Worm (Caenorhabditis elegans) whole organism, L4 larva: ENCODE data around the gene K07F5.7.

Experiments used
- D1046.2 ChIP-seq: fragments of 200-800 bp; sonication (Bioruptor generic); IDR thresholded peaks from 2 replicates; pipeline ENCODE4 v1.3.6; 2022; ENCODE audit warnings: missing genetic modification characterization, missing compliant biosample characterization
- F26F4.8 ChIP-seq: fragments of 200-800 bp; sonication (Bioruptor generic); conservative IDR thresholded peaks from 2 replicates; pipeline ENCODE4 v1.3.6; 2022; ENCODE audit warnings: missing genetic modification characterization, missing compliant biosample characterization
- F37D6.2 ChIP-seq: sonication (generic microtip); optimal IDR thresholded peaks from 2 replicates; lab custom pipeline; 2016; ENCODE audit warnings: mild to moderate bottlenecking, missing genetic modification characterization, missing compliant biosample characterization
- F49E8.2 ChIP-seq: sonication (generic microtip); optimal IDR thresholded peaks from 2 replicates; lab custom pipeline; 2016; ENCODE audit warnings: missing compliant biosample characterization, mild to moderate bottlenecking, missing genetic modification characterization, borderline replicate concordance
- R02D3.7 ChIP-seq: fragments of 150-350 bp; sonication (generic microtip); optimal IDR thresholded peaks from 3 replicates; lab custom pipeline; 2014; ENCODE audit warnings: missing biosample characterization, missing genetic modification characterization
- Y48G9A.11 ChIP-seq: fragments of 200-800 bp; sonication (Bioruptor generic); IDR thresholded peaks from 2 replicates; pipeline ENCODE4 v1.3.6; 2022; ENCODE audit warnings: missing genetic modification reagents, missing genetic modification characterization, missing compliant biosample characterization
- aha-1 ChIP-seq: fragments of 150-350 bp; peaks from one replicate; lab custom pipeline; 2014; ENCODE audit warnings: missing biosample characterization, missing genetic modification characterization
- attf-4 ChIP-seq: sonication (generic microtip); optimal IDR thresholded peaks from 3 replicates; lab custom pipeline; 2017; ENCODE audit warnings: missing biosample characterization, missing genetic modification characterization
- ceh-28 ChIP-seq: fragments of 150-350 bp; optimal IDR thresholded peaks from 2 replicates; lab custom pipeline; 2014; ENCODE audit warnings: missing biosample characterization, missing genetic modification reagents, missing genetic modification characterization
- ceh-62 ChIP-seq: sonication (generic microtip); optimal IDR thresholded peaks from 2 replicates; lab custom pipeline; 2017; ENCODE audit warnings: missing biosample characterization, missing genetic modification characterization
- ceh-82 ChIP-seq: sonication (generic microtip); optimal IDR thresholded peaks from 2 replicates; lab custom pipeline; 2017; ENCODE audit warnings: missing biosample characterization, missing genetic modification characterization
- daf-12 ChIP-seq: fragments of 150-350 bp; optimal IDR thresholded peaks from 2 replicates; lab custom pipeline; 2014; ENCODE audit warnings: missing biosample characterization, missing genetic modification reagents, missing genetic modification characterization
- daf-19 ChIP-seq: fragments of 200-800 bp; sonication (Bioruptor generic); conservative IDR thresholded peaks from 2 replicates; pipeline ENCODE4 v1.3.6; 2022; ENCODE audit warnings: missing genetic modification characterization, missing compliant biosample characterization
- dmd-6 ChIP-seq: fragments of 200-800 bp; sonication (Bioruptor generic); IDR thresholded peaks from 2 replicates; pipeline ENCODE4 v1.3.6; 2022; ENCODE audit warnings: missing genetic modification reagents, missing genetic modification characterization, missing compliant biosample characterization
- dmd-8 ChIP-seq: fragments of 200-800 bp; sonication (Bioruptor generic); IDR thresholded peaks from 2 replicates; pipeline ENCODE4 v1.3.6; 2022; ENCODE audit warnings: missing genetic modification characterization, missing compliant biosample characterization
- dpl-1 ChIP-seq: fragments of 150-350 bp; optimal IDR thresholded peaks from 2 replicates; lab custom pipeline; 2014; ENCODE audit warnings: missing biosample characterization, missing genetic modification reagents, missing genetic modification characterization
- duxl-1 ChIP-seq: sonication (generic microtip); optimal IDR thresholded peaks from 2 replicates; lab custom pipeline; 2016; ENCODE audit warnings: mild to moderate bottlenecking, missing genetic modification characterization, moderate library complexity, missing compliant biosample characterization; ENCODE audit not compliant: poor library complexity
- fkh-10 ChIP-seq: fragments of 150-350 bp; optimal IDR thresholded peaks from 2 replicates; lab custom pipeline; 2014; ENCODE audit warnings: missing biosample characterization, missing genetic modification reagents, missing genetic modification characterization
- hlh-11 ChIP-seq: fragments of 200-800 bp; sonication (Bioruptor generic); optimal IDR thresholded peaks from 2 replicates; lab custom pipeline; 2018; ENCODE audit warnings: mild to moderate bottlenecking, missing genetic modification characterization, missing compliant biosample characterization
- hmg-1.1 ChIP-seq: fragments of 200-800 bp; sonication (Bioruptor generic); IDR thresholded peaks from 2 replicates; pipeline ENCODE4 v1.3.6; 2022; ENCODE audit warnings: missing genetic modification reagents, missing genetic modification characterization, missing compliant biosample characterization
- lim-7 ChIP-seq: fragments of 200-800 bp; sonication (Bioruptor generic); IDR thresholded peaks from 2 replicates; pipeline ENCODE4 v1.3.6; 2022; ENCODE audit warnings: missing genetic modification characterization, missing compliant biosample characterization
- lin-13 ChIP-seq: fragments of 150-350 bp; optimal IDR thresholded peaks from 2 replicates; lab custom pipeline; 2014; ENCODE audit warnings: missing biosample characterization, missing genetic modification reagents, missing genetic modification characterization
- lin-15B ChIP-seq: fragments of 150-350 bp; sonication (generic microtip); optimal IDR thresholded peaks from 3 replicates; lab custom pipeline; 2014; ENCODE audit warnings: missing biosample characterization, missing genetic modification characterization
- lin-29 ChIP-seq: fragments of 200-800 bp; sonication (Bioruptor generic); IDR thresholded peaks from 2 replicates; pipeline ENCODE4 v1.3.6; 2022; ENCODE audit warnings: missing genetic modification reagents, missing genetic modification characterization, missing compliant biosample characterization
- lin-38 ChIP-seq: fragments of 200-800 bp; sonication (Bioruptor generic); IDR thresholded peaks from 2 replicates; pipeline ENCODE4 v1.3.6; 2022; ENCODE audit warnings: missing genetic modification reagents, missing genetic modification characterization, missing compliant biosample characterization
- mdl-1 ChIP-seq, 2 experiments: fragments of 150-350 bp in 1 of 2; sonication (generic microtip) in 1 of 2; optimal IDR thresholded peaks; 2 replicates each; lab custom pipeline; 2014 to 2017; ENCODE audit warnings: missing biosample characterization in 2 of 2, missing genetic modification characterization in 2 of 2
- mdt-29 ChIP-seq: fragments of 200-800 bp; sonication (Bioruptor generic); IDR thresholded peaks from 2 replicates; pipeline ENCODE4 v1.3.6; 2022; ENCODE audit warnings: missing genetic modification reagents, missing genetic modification characterization, missing compliant biosample characterization
- mes-2 ChIP-seq: sonication (generic microtip); optimal IDR thresholded peaks from 2 replicates; lab custom pipeline; 2016; ENCODE audit warnings: missing genotype, mild to moderate bottlenecking, missing genetic modification characterization, missing compliant biosample characterization; ENCODE audit not compliant: poor library complexity, severe bottlenecking
- nhr-10 ChIP-seq: fragments of 150-350 bp; optimal IDR thresholded peaks from 2 replicates; lab custom pipeline; 2014; ENCODE audit warnings: missing biosample characterization, missing genetic modification characterization
- nhr-102 ChIP-seq: sonication (generic microtip); optimal IDR thresholded peaks from 2 replicates; lab custom pipeline; 2016; ENCODE audit warnings: mild to moderate bottlenecking, missing genetic modification characterization, moderate library complexity, missing compliant biosample characterization
- nhr-11 ChIP-seq: fragments of 150-350 bp; optimal IDR thresholded peaks from 2 replicates; lab custom pipeline; 2014; ENCODE audit warnings: missing biosample characterization, missing genetic modification characterization
- nhr-237 ChIP-seq: sonication (generic microtip); optimal IDR thresholded peaks from 2 replicates; lab custom pipeline; 2017; ENCODE audit warnings: missing biosample characterization, missing genetic modification characterization
- nhr-25 ChIP-seq: sonication (generic microtip); optimal IDR thresholded peaks from 2 replicates; lab custom pipeline; 2017; ENCODE audit warnings: missing genetic modification characterization, mild to moderate bottlenecking, missing compliant biosample characterization, antibody characterized with exemption, moderate library complexity, borderline replicate concordance; ENCODE audit not compliant: insufficient read depth
- nhr-28 ChIP-seq: fragments of 150-350 bp; optimal IDR thresholded peaks from 2 replicates; lab custom pipeline; 2014; ENCODE audit warnings: missing biosample characterization, missing genetic modification characterization
- nhr-42 ChIP-seq: fragments of 200-800 bp; sonication (Bioruptor generic); IDR thresholded peaks from 2 replicates; pipeline ENCODE4 v1.3.6; 2022; ENCODE audit warnings: missing genetic modification characterization, missing compliant biosample characterization
- pqm-1 ChIP-seq: sonication (generic microtip); optimal IDR thresholded peaks from 2 replicates; lab custom pipeline; 2017; ENCODE audit warnings: missing biosample characterization, missing genetic modification characterization
- saeg-2 ChIP-seq: fragments of 200-800 bp; sonication (Bioruptor generic); IDR thresholded peaks from 2 replicates; pipeline ENCODE4 v1.3.6; 2022; ENCODE audit warnings: missing genetic modification reagents, missing genetic modification characterization, missing compliant biosample characterization
- skn-1 ChIP-seq: fragments of 150-350 bp; optimal IDR thresholded peaks from 2 replicates; lab custom pipeline; 2014; ENCODE audit warnings: missing biosample characterization, missing genetic modification characterization
- snpc-1.2 ChIP-seq: fragments of 200-800 bp; sonication (Bioruptor generic); IDR thresholded peaks from 2 replicates; pipeline ENCODE4 v1.3.6; 2022; ENCODE audit warnings: missing genetic modification reagents, missing genetic modification characterization, missing compliant biosample characterization
- spr-3 ChIP-seq: fragments of 200-800 bp; sonication (Bioruptor generic); optimal IDR thresholded peaks from 2 replicates; lab custom pipeline; 2018; ENCODE audit warnings: mild to moderate bottlenecking, missing genetic modification characterization, missing compliant biosample characterization
- tra-1 ChIP-seq: fragments of 200-800 bp; sonication (Bioruptor generic); IDR thresholded peaks from 2 replicates; pipeline ENCODE4 v1.3.6; 2022; ENCODE audit warnings: missing genetic modification reagents, missing genetic modification characterization, missing compliant biosample characterization
- unc-130 ChIP-seq: sonication (generic microtip); optimal IDR thresholded peaks from 2 replicates; lab custom pipeline; 2016; ENCODE audit warnings: missing genetic modification reagents, missing genetic modification characterization, missing compliant biosample characterization
- unc-62 ChIP-seq, 3 experiments: fragments of 150-350 bp in 1 of 3; sonication (generic microtip); optimal IDR thresholded peaks in 2 of 3; peaks in 1 of 3; 1 replicate in 1 of 3; 2 replicates in 2 of 3; lab custom pipeline; 2014 to 2017; ENCODE audit warnings: missing biosample characterization in 3 of 3, missing genetic modification characterization in 3 of 3, missing genetic modification reagents in 3 of 3, missing genotype in 1 of 3
- vab-7 ChIP-seq: fragments of 200-800 bp; sonication (Bioruptor generic); IDR thresholded peaks from 2 replicates; pipeline ENCODE4 v1.3.6; 2022; ENCODE audit warnings: missing genetic modification reagents, missing genetic modification characterization, missing compliant biosample characterization
- zfp-2 ChIP-seq: sonication (generic microtip); optimal IDR thresholded peaks from 2 replicates; lab custom pipeline; 2016; ENCODE audit warnings: mild to moderate bottlenecking, missing genetic modification characterization, missing compliant biosample characterization

The K07F5.7 gene

ce11 chrIV:9833337-9833736, 14.6 kb downstream of the K07F5.7 start:
- peak; percentile 95 for TF ChIP-seq aha-1 (tag; lab: Kevin White, UChicago)
- TF ChIP-seq lin-38 (GFP tag; lab: Robert Waterston, UW): no peak
- TF ChIP-seq, all 104 proteins: peak for 1

DNA sequence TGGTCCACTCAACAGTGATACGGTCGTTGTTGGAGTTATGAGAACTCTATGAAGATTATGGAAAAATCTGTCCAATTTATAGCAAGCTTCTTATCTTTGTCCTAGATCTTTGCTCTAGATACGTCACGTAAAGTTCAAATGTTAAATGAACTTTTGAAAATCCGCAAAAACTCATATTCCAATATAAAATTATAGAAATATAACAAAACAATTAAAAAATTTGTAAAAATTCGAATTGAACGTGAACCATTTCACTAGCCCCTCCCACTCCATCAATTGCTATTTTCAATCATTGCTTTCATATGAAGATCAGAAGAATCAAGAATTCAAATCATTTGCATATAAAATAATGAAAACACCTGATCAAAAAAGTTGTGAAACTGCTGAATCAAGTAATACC, 15.4 kb downstream of the K07F5.7 start, which contains the start of gene kin-21:
TSS of gene kin-21 (plus strand) at position 301 of the 400 bp plus-strand sequence.
- no peak for TF ChIP-seq unc-62 (GFP tag; optimal IDR thresholded peaks at IDR 0.05 in 1 of 2; lab: Kevin White, UChicago)
- TF ChIP-seq unc-62 (tag; optimal IDR thresholded peaks at IDR 0.05; lab: Kevin White, UChicago): no peak
- no peak for TF ChIP-seq spr-3 (GFP tag; lab: Kevin White, UChicago)
- TF ChIP-seq lin-13: no peak
- no peak for TF ChIP-seq hmg-1.1 (GFP tag; lab: Robert Waterston, UW)
- TF ChIP-seq daf-19 (GFP tag; lab: Robert Waterston, UW): no peak
- no peak for TF ChIP-seq fkh-10
- no peak for TF ChIP-seq F37D6.2 (tag; lab: Kevin White, UChicago)
- no peak for TF ChIP-seq lin-29
- TF ChIP-seq ceh-62 (tag; lab: Kevin White, UChicago): no peak
- no peak for TF ChIP-seq vab-7
- TF ChIP-seq skn-1: no peak
- TF ChIP-seq ceh-28 (tag; lab: Kevin White, UChicago): no peak
- TF ChIP-seq attf-4 (tag; lab: Kevin White, UChicago): no peak
- no peak for TF ChIP-seq hlh-11

ce11 chrIV:9825196-9825744, 22.7 kb downstream of the K07F5.7 start, which contains the start of gene mtr-4:
mtr-4 (plus strand) TSS chrIV:9825694.
- TF ChIP-seq snpc-1.2 (GFP tag; lab: Robert Waterston, UW): peak; percentile 80
- no peak for TF ChIP-seq nhr-11 (tag; lab: Kevin White, UChicago)
- no peak; the same call in 1 of the 2 replicates for TF ChIP-seq dmd-6 (GFP tag; lab: Robert Waterston, UW)
- no peak for TF ChIP-seq nhr-10
- peak; percentile 95 for TF ChIP-seq lin-38 (GFP tag; lab: Robert Waterston, UW)
- peak; percentile 8 for TF ChIP-seq mes-2
- peak; percentile 71 for TF ChIP-seq dpl-1 (GFP tag; lab: Kevin White, UChicago)
- 0 out of 2 replicates have a peak, but pooled peaks have one; percentile 53 for TF ChIP-seq tra-1 (GFP tag; lab: Robert Waterston, UW)
- no peak for TF ChIP-seq nhr-42 (GFP tag; lab: Robert Waterston, UW)
- no peak for TF ChIP-seq nhr-25
- TF ChIP-seq ceh-82 (tag; lab: Kevin White, UChicago): no peak
- peak; percentile 3 for TF ChIP-seq nhr-28 (tag; lab: Kevin White, UChicago)
- peak; percentile 5 for TF ChIP-seq F49E8.2
- peak in 1 of 2 experiments; percentile 17 for TF ChIP-seq mdl-1 (tag; optimal IDR thresholded peaks at IDR 0.05; lab: Kevin White, UChicago)
- TF ChIP-seq F26F4.8 (GFP tag; lab: Robert Waterston, UW): no peak
- peak; percentile 8 for TF ChIP-seq unc-130 (GFP tag; lab: Kevin White, UChicago)
- TF ChIP-seq pqm-1: peak; percentile 27
- TF ChIP-seq, all 104 proteins: peak for 10

DNA sequence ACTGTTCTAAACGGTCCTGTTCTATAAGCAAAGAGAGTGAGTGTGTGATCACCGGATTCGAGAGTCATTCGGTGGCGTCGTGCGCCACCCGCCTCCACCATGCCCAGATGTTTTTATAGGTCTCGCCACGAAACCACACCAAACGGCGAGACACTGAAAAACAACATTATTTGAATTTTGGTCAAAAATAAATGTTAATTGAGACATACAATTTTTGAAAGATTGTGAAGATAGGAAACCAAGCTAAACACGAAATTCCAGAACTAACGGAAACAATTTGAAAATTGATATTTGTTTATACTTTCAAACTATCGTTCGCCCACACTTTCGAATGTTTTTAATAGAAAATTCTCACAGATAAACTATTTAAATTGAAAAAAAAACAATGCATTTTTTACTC, 23.5 kb downstream of the K07F5.7 start, which contains the start of gene catp-6:
TSS of gene catp-6 (minus strand) at position 101 of the 400 bp plus-strand sequence.
- TF ChIP-seq saeg-2 (GFP tag; lab: Robert Waterston, UW) (no peak), F37D6.2 (tag; lab: Kevin White, UChicago) (no peak), Y48G9A.11 (GFP tag; lab: Robert Waterston, UW) (no peak), lim-7 (GFP tag; lab: Robert Waterston, UW) (no peak), duxl-1 (tag; lab: Kevin White, UChicago) (no peak), lin-15B (tag; lab: Kevin White, UChicago) (no peak), daf-12 (tag; lab: Kevin White, UChicago) (no peak), R02D3.7 (tag; lab: Kevin White, UChicago) (no peak), ceh-62 (tag; lab: Kevin White, UChicago) (no peak), mdt-29 (no peak), D1046.2 (no peak), dmd-8 (no peak), nhr-237 (tag; lab: Kevin White, UChicago) (no peak), nhr-102 (tag; lab: Kevin White, UChicago) (no peak), zfp-2 (tag; lab: Kevin White, UChicago) (no peak)
